Fruit fly (Drosophila melanogaster): ENCODE data around the gene CG15734.

CG15734 gene

dm6 chrX:12070137-12070536 is 16.7 kb downstream of the CG15734 start, which contains the start of gene CG34323:
Gene CG34323, plus strand, starts transcription at chrX:12070437.
- TF ChIP-seq ovo (GFP tag; optimal IDR thresholded peaks at IDR 0.05), result no peak
- no peak for TF ChIP-seq cnc (optimal IDR thresholded peaks at IDR 0.05)
- no peak for TF ChIP-seq CG5204 (GFP tag; optimal IDR thresholded peaks at IDR 0.05)
- no peak for TF ChIP-seq pad (GFP tag; optimal IDR thresholded peaks at IDR 0.05)
- no peak for TF ChIP-seq Clk (GFP tag; optimal IDR thresholded peaks at IDR 0.05)
- no peak for TF ChIP-seq CG7101 (tag; optimal IDR thresholded peaks at IDR 0.05)

- no peak for TF ChIP-seq CG11617 (GFP tag; optimal IDR thresholded peaks at IDR 0.05)
These were observed 27.3 kb downstream of the CG15734 start, which contains the start of gene Muc11A for dm6 chrX:12059495-12059894. Gene Muc11A, plus strand, starts transcription at chrX:12059795.

- no peak for TF ChIP-seq CG33017 (tag; optimal IDR thresholded peaks at IDR 0.05)
- no peak for TF ChIP-seq CG5204 (GFP tag; optimal IDR thresholded peaks at IDR 0.05)
- no peak for TF ChIP-seq Crg-1 (GFP tag; optimal IDR thresholded peaks at IDR 0.05)
- TF ChIP-seq Clk (GFP tag; optimal IDR thresholded peaks at IDR 0.05), result no peak
- no peak for TF ChIP-seq ovo (GFP tag; optimal IDR thresholded peaks at IDR 0.05)
- TF ChIP-seq toe (GFP tag; optimal IDR thresholded peaks at IDR 0.05), result no peak
- TF ChIP-seq CG11617 (GFP tag; optimal IDR thresholded peaks at IDR 0.05), result no peak
- no peak for TF ChIP-seq tj (GFP tag; optimal IDR thresholded peaks at IDR 0.05)
- no peak for TF ChIP-seq CG12768 (GFP tag; optimal IDR thresholded peaks at IDR 0.05)
- no peak for TF ChIP-seq CG1620 (GFP tag; optimal IDR thresholded peaks at IDR 0.05)
These were observed 30.3 kb downstream of the CG15734 start, which contains the start of gene Uch-L5R for dm6 chrX:12056535-12056934. Gene Uch-L5R, minus strand, starts transcription at chrX:12056635.

dm6 chrX:12050292-12050691 is 36.5 kb downstream of the CG15734 start:
- TF ChIP-seq Crg-1 (GFP tag; optimal IDR thresholded peaks at IDR 0.05), result no peak
- TF ChIP-seq ovo (GFP tag; optimal IDR thresholded peaks at IDR 0.05), result no peak
- no peak for TF ChIP-seq CG7045 (GFP tag; optimal IDR thresholded peaks at IDR 0.05)
- no peak for TF ChIP-seq bab1 (GFP tag; optimal IDR thresholded peaks at IDR 0.05)
- no peak for TF ChIP-seq CG5204 (GFP tag; optimal IDR thresholded peaks at IDR 0.05)
- TF ChIP-seq Mnt (GFP tag; optimal IDR thresholded peaks at IDR 0.05), result no peak
- no peak for TF ChIP-seq toe (GFP tag; optimal IDR thresholded peaks at IDR 0.05)
- no peak for TF ChIP-seq CG12768 (GFP tag; optimal IDR thresholded peaks at IDR 0.05)
- no peak for TF ChIP-seq tj (GFP tag; optimal IDR thresholded peaks at IDR 0.05)
- no peak for TF ChIP-seq cic (GFP tag; optimal IDR thresholded peaks at IDR 0.05)
- no peak for TF ChIP-seq pad (GFP tag; optimal IDR thresholded peaks at IDR 0.05)
- no peak for TF ChIP-seq Clk (GFP tag; optimal IDR thresholded peaks at IDR 0.05)
- TF ChIP-seq CG33017 (tag; optimal IDR thresholded peaks at IDR 0.05), result no peak
- no peak for TF ChIP-seq cnc (optimal IDR thresholded peaks at IDR 0.05)
- no peak for TF ChIP-seq Hr96 (GFP tag; optimal IDR thresholded peaks at IDR 0.05)
- TF ChIP-seq CG7101 (tag; optimal IDR thresholded peaks at IDR 0.05), result no peak

dm6 chrX:12043398-12043797 is 43.4 kb downstream of the CG15734 start, which contains the start of gene Ten-a:
Gene Ten-a, plus strand, starts transcription at chrX:12043698.
- TF ChIP-seq cnc (optimal IDR thresholded peaks at IDR 0.05) (no peak), CG7101 (tag; optimal IDR thresholded peaks at IDR 0.05) (no peak), cic (GFP tag; optimal IDR thresholded peaks at IDR 0.05) (no peak), CG1620 (GFP tag; optimal IDR thresholded peaks at IDR 0.05) (no peak), CG12768 (GFP tag; optimal IDR thresholded peaks at IDR 0.05) (no peak), CG5204 (GFP tag; optimal IDR thresholded peaks at IDR 0.05) (no peak)

Measured in whole organism, adult.